Fruit fly (Drosophila melanogaster) whole organism, wandering third instar larva: Measurements from ENCODE around the gene Elo68beta.
A peak's percentile ranks its signal among the peaks of the same experiment; 100 is the strongest.

Experiments used
- Abd-B ChIP-seq: fragments of >200 bp; optimal IDR thresholded peaks from 2 replicates; lab custom pipeline; 2017; ENCODE audit warnings: missing biosample characterization, missing genetic modification characterization
- CG32264 ChIP-seq: fragments of 200-800 bp; sonication (Bioruptor generic); optimal IDR thresholded peaks from 2 replicates; lab custom pipeline; 2016; ENCODE audit warnings: missing biosample characterization, missing genetic modification characterization
- CG9705 ChIP-seq: fragments of 200-800 bp; sonication (Bioruptor generic); optimal IDR thresholded peaks from 2 replicates; lab custom pipeline; 2018; ENCODE audit warnings: missing biosample characterization, mild to moderate bottlenecking, missing genetic modification characterization
- CrebA ChIP-seq: fragments of 200-800 bp; sonication (Bioruptor generic); optimal IDR thresholded peaks from 2 replicates; lab custom pipeline; 2016; ENCODE audit warnings: missing biosample characterization, mild to moderate bottlenecking, missing genetic modification characterization, borderline replicate concordance
- Dfd ChIP-seq: fragments of >200 bp; optimal IDR thresholded peaks from 2 replicates; lab custom pipeline; 2017; ENCODE audit warnings: missing biosample characterization, missing genetic modification characterization
- Dif ChIP-seq: fragments of 200-275, 200-300 bp; sonication (Bioruptor generic); optimal IDR thresholded peaks from 2 replicates; lab custom pipeline; 2018; ENCODE audit warnings: missing biosample characterization, missing genetic modification characterization; ENCODE audit not compliant: partially characterized antibody
- GATAd ChIP-seq: sonication (Bioruptor generic); optimal IDR thresholded peaks from 2 replicates; lab custom pipeline; 2016; ENCODE audit warnings: missing biosample characterization, missing genetic modification characterization
- HLH106 ChIP-seq: fragments of 200-800 bp; optimal IDR thresholded peaks from 3 replicates; lab custom pipeline; 2019; ENCODE audit warnings: missing biosample characterization, mild to moderate bottlenecking, missing genetic modification characterization, moderate library complexity
- Hnf4 ChIP-seq: fragments of 200-800 bp; sonication (Bioruptor generic); optimal IDR thresholded peaks from 2 replicates; lab custom pipeline; 2016; ENCODE audit warnings: missing biosample characterization, mild to moderate bottlenecking, missing genetic modification characterization
- Hr78 ChIP-seq: fragments of >200 bp; optimal IDR thresholded peaks from 2 replicates; lab custom pipeline; 2017; ENCODE audit warnings: missing biosample characterization, missing genetic modification characterization
- Hr83 ChIP-seq: fragments of 200-300 bp; sonication (Bioruptor generic); optimal IDR thresholded peaks from 2 replicates; lab custom pipeline; 2016; ENCODE audit warnings: missing biosample characterization, mild to moderate bottlenecking, missing genetic modification characterization, moderate library complexity; ENCODE audit not compliant: poor library complexity, severe bottlenecking
- Jra ChIP-seq: sonication (Bioruptor generic); optimal IDR thresholded peaks from 2 replicates; lab custom pipeline; 2016; ENCODE audit warnings: missing biosample characterization, missing genetic modification characterization
- Mio ChIP-seq: sonication (Bioruptor generic); optimal IDR thresholded peaks from 2 replicates; lab custom pipeline; 2016; ENCODE audit warnings: missing biosample characterization, missing genetic modification characterization
- Myc ChIP-seq: fragments of >200 bp; optimal IDR thresholded peaks from 2 replicates; lab custom pipeline; 2017
- N ChIP-seq: fragments of >200 bp; optimal IDR thresholded peaks from 2 replicates; lab custom pipeline; 2018; ENCODE audit warnings: missing biosample characterization, missing external identifiers, missing genetic modification characterization
- OdsH ChIP-seq: fragments of 200-800 bp; sonication (Bioruptor generic); optimal IDR thresholded peaks from 2 replicates; lab custom pipeline; 2016; ENCODE audit warnings: missing biosample characterization, mild to moderate bottlenecking, missing genetic modification characterization
- Rel ChIP-seq, 2 experiments: fragments of 200-800 bp; sonication (Bioruptor generic) in 1 of 2; optimal IDR thresholded peaks; 2 replicates in 1 of 2; 3 replicates in 1 of 2; lab custom pipeline; 2016 to 2019; ENCODE audit warnings: mild to moderate bottlenecking in 2 of 2, missing biosample characterization in 2 of 2, missing genetic modification characterization in 2 of 2, moderate library complexity in 1 of 2
- Sp1 ChIP-seq: fragments of 200-800 bp; sonication (Bioruptor generic); optimal IDR thresholded peaks from 3 replicates; lab custom pipeline; 2019; ENCODE audit warnings: missing biosample characterization, mild to moderate bottlenecking, missing genetic modification characterization, moderate library complexity
- Vsx2 ChIP-seq: fragments of 200-300, 225-300 bp; sonication (Bioruptor generic); optimal IDR thresholded peaks from 2 replicates; lab custom pipeline; 2018; ENCODE audit warnings: missing biosample characterization, missing genetic modification characterization; ENCODE audit not compliant: partially characterized antibody
- br ChIP-seq: fragments of 200-800 bp; sonication (Bioruptor generic); optimal IDR thresholded peaks from 2 replicates; lab custom pipeline; 2016; ENCODE audit warnings: missing biosample characterization, missing genetic modification characterization
- brk ChIP-seq: fragments of 200-800 bp; sonication (Bioruptor generic); optimal IDR thresholded peaks from 2 replicates; lab custom pipeline; 2016; ENCODE audit warnings: missing biosample characterization, mild to moderate bottlenecking, missing genetic modification characterization
- dl ChIP-seq, 2 experiments: fragments of 175-275, 200-275 bp in 1 of 2; fragments of 200-275 bp in 1 of 2; sonication (Bioruptor generic); optimal IDR thresholded peaks; lab custom pipeline; 2018; ENCODE audit warnings: mild to moderate bottlenecking in 2 of 2, missing biosample characterization in 2 of 2, missing genetic modification characterization in 2 of 2, moderate library complexity in 2 of 2; ENCODE audit not compliant: partially characterized antibody in 2 of 2, insufficient read depth in 1 of 2
- dmrt93B ChIP-seq: fragments of 200-800 bp; sonication (Bioruptor generic); optimal IDR thresholded peaks from 2 replicates; lab custom pipeline; 2018; ENCODE audit warnings: missing biosample characterization, mild to moderate bottlenecking, missing genetic modification characterization
- dsf ChIP-seq: sonication (Bioruptor generic); optimal IDR thresholded peaks from 2 replicates; lab custom pipeline; 2016; ENCODE audit warnings: missing biosample characterization, missing genetic modification characterization, borderline replicate concordance
- ey ChIP-seq: fragments of 200-800 bp; sonication (Bioruptor generic); optimal IDR thresholded peaks from 2 replicates; lab custom pipeline; 2016; ENCODE audit warnings: missing biosample characterization, missing genetic modification characterization
- foxo ChIP-seq, 2 experiments: fragments of 200-800 bp; sonication (Bioruptor generic); optimal IDR thresholded peaks; 2 replicates in 1 of 2; 3 replicates in 1 of 2; lab custom pipeline; 2016 to 2017; ENCODE audit warnings: missing biosample characterization in 2 of 2, missing genetic modification characterization in 2 of 2
- fru ChIP-seq: fragments of 200-800 bp; sonication (Bioruptor generic); optimal IDR thresholded peaks from 3 replicates; lab custom pipeline; 2016; ENCODE audit warnings: missing biosample characterization, mild to moderate bottlenecking, missing genetic modification characterization
- h ChIP-seq: fragments of 200-800 bp; sonication (Bioruptor generic); optimal IDR thresholded peaks from 3 replicates; lab custom pipeline; 2016; ENCODE audit warnings: missing biosample characterization, mild to moderate bottlenecking, missing genetic modification characterization
- jim ChIP-seq: fragments of 175-275, 200-325 bp; sonication (Bioruptor generic); optimal IDR thresholded peaks from 2 replicates; lab custom pipeline; 2016; ENCODE audit warnings: missing biosample characterization, mild to moderate bottlenecking, missing genetic modification characterization
- lola ChIP-seq: fragments of >200 bp; optimal IDR thresholded peaks from 2 replicates; lab custom pipeline; 2017; ENCODE audit warnings: missing biosample characterization, missing genetic modification characterization
- pan ChIP-seq: fragments of >200 bp; optimal IDR thresholded peaks from 2 replicates; lab custom pipeline; 2017
- psq ChIP-seq: fragments of 200-800 bp; sonication (Bioruptor generic); optimal IDR thresholded peaks from 3 replicates; lab custom pipeline; 2017; ENCODE audit warnings: missing biosample characterization, mild to moderate bottlenecking, missing genetic modification characterization, moderate library complexity
- rgr ChIP-seq: fragments of 200-800 bp; sonication (Bioruptor generic); optimal IDR thresholded peaks from 3 replicates; lab custom pipeline; 2016; ENCODE audit warnings: missing biosample characterization, mild to moderate bottlenecking, missing genetic modification characterization
- sage ChIP-seq: fragments of 200-800 bp; sonication (Bioruptor generic); optimal IDR thresholded peaks from 2 replicates; lab custom pipeline; 2016; ENCODE audit warnings: missing biosample characterization, mild to moderate bottlenecking, missing genetic modification characterization
- sv ChIP-seq: fragments of 200-800 bp; sonication (Bioruptor generic); optimal IDR thresholded peaks from 3 replicates; lab custom pipeline; 2016; ENCODE audit warnings: missing biosample characterization, missing genetic modification characterization
- tai ChIP-seq: sonication (Bioruptor generic); optimal IDR thresholded peaks from 2 replicates; lab custom pipeline; 2016; ENCODE audit warnings: missing biosample characterization, missing genetic modification characterization
- usp ChIP-seq: fragments of >200 bp; optimal IDR thresholded peaks from 2 replicates; lab custom pipeline; 2017; ENCODE audit warnings: missing biosample characterization, missing genetic modification characterization
- woc ChIP-seq: sonication (Bioruptor generic); optimal IDR thresholded peaks from 2 replicates; lab custom pipeline; 2016; ENCODE audit warnings: missing biosample characterization, mild to moderate bottlenecking, missing genetic modification characterization

The Elo68beta gene

dm6 chr3L:11094279-11094678 lies 7.2 kb downstream of the Elo68beta start:
- TF ChIP-seq Vsx2, result no peak
- no peak for TF ChIP-seq N
- TF ChIP-seq br (GFP tag; lab: Kevin White, UChicago), result no peak
- no peak for TF ChIP-seq Sp1
- TF ChIP-seq Hr83, result no peak
- no peak for TF ChIP-seq Hr78 (GFP tag; lab: Kevin White, UChicago)
- TF ChIP-seq usp, result no peak
- TF ChIP-seq ey (GFP tag; lab: Kevin White, UChicago), result no peak
- TF ChIP-seq woc (GFP tag; lab: Kevin White, UChicago), result no peak
- TF ChIP-seq sv, result no peak
- TF ChIP-seq brk (GFP tag; lab: Kevin White, UChicago), result no peak
- TF ChIP-seq CrebA, result no peak
- TF ChIP-seq Abd-B (GFP tag; lab: Kevin White, UChicago), result no peak
- no peak for TF ChIP-seq dmrt93B (GFP tag; lab: Kevin White, UChicago)
- TF ChIP-seq OdsH (GFP tag; lab: Kevin White, UChicago), result no peak
- TF ChIP-seq foxo (GFP tag; optimal IDR thresholded peaks at IDR 0.05; lab: Kevin White, UChicago), result no peak
- no peak for TF ChIP-seq h (GFP tag; lab: Kevin White, UChicago)
- TF ChIP-seq GATAd (GFP tag; lab: Kevin White, UChicago), result no peak
- TF ChIP-seq Mio, result no peak

dm6 chr3L:11093046-11093520 lies 8.4 kb downstream of the Elo68beta start, which contains the start of gene JIL-1:
Gene JIL-1, minus strand, starts transcription at chr3L:11093193.
- TF ChIP-seq Myc (lab: Kevin White, UChicago) (peak; percentile 2), sage (GFP tag; lab: Kevin White, UChicago) (peak; percentile 65), Sp1 (peak; percentile 56), HLH106 (peak; percentile 68), ey (GFP tag; lab: Kevin White, UChicago) (peak; percentile 51), h (GFP tag; lab: Kevin White, UChicago) (peak; percentile 77), psq (GFP tag; lab: Kevin White, UChicago) (peak; percentile 75), dmrt93B (GFP tag; lab: Kevin White, UChicago) (no peak), Dif (GFP tag; lab: Kevin White, UChicago) (no peak), br (GFP tag; lab: Kevin White, UChicago) (peak; percentile 66), Vsx2 (peak; percentile 25), foxo (GFP tag; optimal IDR thresholded peaks at IDR 0.05; lab: Kevin White, UChicago) (peak in 1 of 2 experiments; percentile 78), Mio (peak; percentile 0), rgr (GFP tag; lab: Kevin White, UChicago) (peak; percentile 74), lola (GFP tag; lab: Kevin White, UChicago) (no peak), jim (peak; percentile 6), usp (no peak), CG32264 (GFP tag; lab: Kevin White, UChicago) (no peak), CG9705 (GFP tag; lab: Kevin White, UChicago) (peak; percentile 29), woc (GFP tag; lab: Kevin White, UChicago) (peak; percentile 76), Hr83 (peak; percentile 38), Dfd (GFP tag; lab: Kevin White, UChicago) (no peak), dl (GFP tag; optimal IDR thresholded peaks at IDR 0.05; lab: Kevin White, UChicago; ENCODE audit: insufficient read depth in 1 of 2, partially characterized antibody in 2 of 2) (no peak), Abd-B (GFP tag; lab: Kevin White, UChicago) (no peak), tai (GFP tag; lab: Kevin White, UChicago) (peak; percentile 40), pan (lab: Kevin White, UChicago) (no peak), GATAd (GFP tag; lab: Kevin White, UChicago) (peak; percentile 41), Jra (peak; percentile 75), N (no peak), dsf (GFP tag; lab: Kevin White, UChicago) (peak; percentile 60), CrebA (no peak), Rel (GFP tag; optimal IDR thresholded peaks at IDR 0.05; lab: Kevin White, UChicago) (peak; percentile 36), Rel (tag; optimal IDR thresholded peaks at IDR 0.05; lab: Kevin White, UChicago) (peak; percentile 32), OdsH (GFP tag; lab: Kevin White, UChicago) (peak; percentile 20), sv (peak; percentile 69), fru (peak; percentile 62), brk (GFP tag; lab: Kevin White, UChicago) (peak; percentile 69), Hr78 (GFP tag; lab: Kevin White, UChicago) (no peak), Hnf4 (peak; percentile 83)
- TF ChIP-seq, all 38 proteins: peak for 26
